Worm (Caenorhabditis elegans) whole organism, young adult: ENCODE measurements around the gene spas-1.
A peak's percentile ranks its signal among the peaks of the same experiment; 100 is the strongest.

Experiments used
- F23B12.7 ChIP-seq: sonication (generic microtip); optimal IDR thresholded peaks from 2 replicates; lab custom pipeline; 2017; ENCODE audit warnings: missing genetic modification characterization, mild to moderate bottlenecking, missing compliant biosample characterization, antibody characterized with exemption, moderate library complexity; ENCODE audit not compliant: insufficient read depth
- F37B4.10 ChIP-seq: fragments of 200-800 bp; sonication (Bioruptor generic); IDR thresholded peaks from 2 replicates; pipeline ENCODE4 v1.3.6; 2022; ENCODE audit warnings: missing genetic modification characterization, missing compliant biosample characterization
- F57C9.4 ChIP-seq: sonication (generic microtip); optimal IDR thresholded peaks from 2 replicates; lab custom pipeline; 2017; ENCODE audit warnings: mild to moderate bottlenecking, missing genetic modification characterization, missing compliant biosample characterization
- K12H6.12 ChIP-seq: fragments of 200-800 bp; sonication (Bioruptor generic); optimal IDR thresholded peaks from 2 replicates; lab custom pipeline; 2018; ENCODE audit warnings: mild to moderate bottlenecking, missing genetic modification characterization, missing compliant biosample characterization
- T07F8.4 ChIP-seq: sonication (generic microtip); optimal IDR thresholded peaks from 2 replicates; lab custom pipeline; 2016; ENCODE audit warnings: mild to moderate bottlenecking, missing genetic modification characterization, moderate library complexity, missing compliant biosample characterization
- Y67H2A.10 ChIP-seq: fragments of 200-800 bp; sonication (Bioruptor generic); conservative IDR thresholded peaks from 2 replicates; pipeline ENCODE4 v1.3.6; 2022; ENCODE audit warnings: missing genetic modification reagents, missing genetic modification characterization, missing compliant biosample characterization
- akir-1 ChIP-seq: fragments of 200-800 bp; sonication (Bioruptor generic); optimal IDR thresholded peaks from 2 replicates; lab custom pipeline; 2018; ENCODE audit warnings: mild to moderate bottlenecking, missing genetic modification characterization, moderate library complexity, missing compliant biosample characterization
- atf-7 ChIP-seq: sonication (generic microtip); optimal IDR thresholded peaks from 2 replicates; lab custom pipeline; 2017; ENCODE audit warnings: mild to moderate bottlenecking, missing genetic modification characterization, missing compliant biosample characterization
- die-1 ChIP-seq: sonication (generic microtip); optimal IDR thresholded peaks from 2 replicates; lab custom pipeline; 2016; ENCODE audit warnings: missing genotype, mild to moderate bottlenecking, missing genetic modification characterization, missing compliant biosample characterization
- dox-1 ChIP-seq: fragments of 200-800 bp; sonication (Bioruptor generic); IDR thresholded peaks from 2 replicates; pipeline ENCODE4 v1.3.6; 2022; ENCODE audit warnings: missing genetic modification reagents, missing genetic modification characterization, missing compliant biosample characterization
- egrh-3 ChIP-seq: fragments of 200-800 bp; sonication (Bioruptor generic); IDR thresholded peaks from 2 replicates; pipeline ENCODE4 v1.3.6; 2022; ENCODE audit warnings: missing genetic modification reagents, missing genetic modification characterization, missing compliant biosample characterization
- ets-4 ChIP-seq: fragments of 200-800 bp; sonication (Bioruptor generic); optimal IDR thresholded peaks from 2 replicates; lab custom pipeline; 2018; ENCODE audit warnings: mild to moderate bottlenecking, missing genetic modification characterization, missing compliant biosample characterization
- fkh-3 ChIP-seq: sonication (generic microtip); optimal IDR thresholded peaks from 2 replicates; lab custom pipeline; 2016; ENCODE audit warnings: mild to moderate bottlenecking, missing genetic modification characterization, missing compliant biosample characterization
- him-1 ChIP-seq: sonication (generic microtip); optimal IDR thresholded peaks from 2 replicates; lab custom pipeline; 2016; ENCODE audit warnings: missing genotype, missing genetic modification reagents, missing genetic modification characterization, missing compliant biosample characterization
- lin-26 ChIP-seq: fragments of 200-800 bp; sonication (Bioruptor generic); IDR thresholded peaks from 2 replicates; pipeline ENCODE4 v1.3.6; 2022; ENCODE audit warnings: missing genetic modification reagents, missing genetic modification characterization, missing compliant biosample characterization
- lin-35 ChIP-seq, 3 experiments: fragments of 150-350 bp in 2 of 3; sonication (generic microtip) in 1 of 3; optimal IDR thresholded peaks; 2 replicates each; lab custom pipeline; 2014 to 2018; ENCODE audit warnings: missing biosample characterization in 3 of 3, missing genetic modification characterization in 3 of 3, missing genetic modification reagents in 3 of 3
- lin-54 ChIP-seq: fragments of 200-800 bp; sonication (Bioruptor generic); optimal IDR thresholded peaks from 2 replicates; lab custom pipeline; 2018; ENCODE audit warnings: mild to moderate bottlenecking, missing genetic modification characterization, missing compliant biosample characterization
- lsy-27 ChIP-seq: sonication (generic microtip); optimal IDR thresholded peaks from 2 replicates; lab custom pipeline; 2017; ENCODE audit warnings: missing genetic modification characterization, mild to moderate bottlenecking, missing compliant biosample characterization, antibody characterized with exemption, missing genotype, borderline replicate concordance; ENCODE audit not compliant: insufficient read depth
- madf-8 ChIP-seq: fragments of 200-800 bp; sonication (Bioruptor generic); conservative IDR thresholded peaks from 2 replicates; pipeline ENCODE4 v1.3.6; 2022; ENCODE audit warnings: missing genetic modification reagents, missing genetic modification characterization, missing compliant biosample characterization
- nfya-1 ChIP-seq: sonication (generic microtip); optimal IDR thresholded peaks from 2 replicates; lab custom pipeline; 2017; ENCODE audit warnings: antibody characterized with exemption, missing compliant biosample characterization, missing genetic modification characterization, borderline replicate concordance; ENCODE audit not compliant: insufficient read depth
- nhr-27 ChIP-seq: fragments of 200-800 bp; sonication (Bioruptor generic); optimal IDR thresholded peaks from 2 replicates; lab custom pipeline; 2018; ENCODE audit warnings: mild to moderate bottlenecking, missing genetic modification characterization, moderate library complexity, missing compliant biosample characterization
- nhr-80 ChIP-seq: sonication (generic microtip); optimal IDR thresholded peaks from 2 replicates; lab custom pipeline; 2016; ENCODE audit warnings: missing genetic modification characterization, missing compliant biosample characterization
- rcor-1 ChIP-seq: fragments of 200-800 bp; sonication (Bioruptor generic); IDR thresholded peaks from 2 replicates; pipeline ENCODE4 v1.3.6; 2022; ENCODE audit warnings: missing genetic modification reagents, missing genetic modification characterization, missing compliant biosample characterization
- rpc-1 ChIP-seq, 2 experiments: fragments of 150-350 bp in 1 of 2; sonication (generic microtip) in 1 of 2; optimal IDR thresholded peaks; 2 replicates each; lab custom pipeline; 2014 to 2018; ENCODE audit warnings: missing biosample characterization in 1 of 2, missing genetic modification characterization in 1 of 2, missing genetic modification reagents in 1 of 2, missing genotype in 1 of 2
- sea-2 ChIP-seq: fragments of 200-800 bp; sonication (Bioruptor generic); IDR thresholded peaks from 2 replicates; pipeline ENCODE4 v1.3.6; 2022; ENCODE audit warnings: missing genetic modification characterization, missing compliant biosample characterization
- snpc-1.1 ChIP-seq: sonication (generic microtip); optimal IDR thresholded peaks from 2 replicates; lab custom pipeline; 2017; ENCODE audit warnings: missing genetic modification characterization, mild to moderate bottlenecking, missing compliant biosample characterization, antibody characterized with exemption, moderate library complexity, missing genotype, missing genetic modification reagents; ENCODE audit not compliant: insufficient read depth
- snpc-1.3 ChIP-seq: sonication (generic microtip); optimal IDR thresholded peaks from 2 replicates; lab custom pipeline; 2017; ENCODE audit warnings: missing genetic modification characterization, mild to moderate bottlenecking, missing compliant biosample characterization, antibody characterized with exemption, moderate library complexity, missing genotype, missing genetic modification reagents; ENCODE audit not compliant: insufficient read depth
- tbp1 ChIP-seq: fragments of 200-800 bp; sonication (Bioruptor generic); optimal IDR thresholded peaks from 2 replicates; lab custom pipeline; 2018; ENCODE audit warnings: mild to moderate bottlenecking, missing genetic modification characterization, missing compliant biosample characterization
- zfh-2 ChIP-seq: fragments of 200-800 bp; sonication (Bioruptor generic); conservative IDR thresholded peaks from 2 replicates; pipeline ENCODE4 v1.3.6; 2022; ENCODE audit warnings: missing genetic modification reagents, missing genetic modification characterization, missing compliant biosample characterization
- ztf-18 ChIP-seq: sonication (generic microtip); optimal IDR thresholded peaks from 2 replicates; lab custom pipeline; 2016; ENCODE audit warnings: missing genotype, mild to moderate bottlenecking, missing genetic modification characterization, missing compliant biosample characterization
- ztf-26 ChIP-seq: sonication (generic microtip); optimal IDR thresholded peaks from 2 replicates; lab custom pipeline; 2017; ENCODE audit warnings: missing genetic modification characterization, missing compliant biosample characterization
- ztf-3 ChIP-seq: fragments of 200-800 bp; sonication (Bioruptor generic); optimal IDR thresholded peaks from 2 replicates; lab custom pipeline; 2018; ENCODE audit warnings: mild to moderate bottlenecking, missing genetic modification characterization, missing compliant biosample characterization

The spas-1 gene

ce11 chrV:9163897-9164296 lies 11.7 kb upstream of the spas-1 start:
- TF ChIP-seq K12H6.12 (tag; lab: Kevin White, UChicago) = no peak
- no peak for TF ChIP-seq dox-1 (GFP tag; lab: Robert Waterston, UW)
- TF ChIP-seq lin-35 (GFP tag; optimal IDR thresholded peaks at IDR 0.05; lab: Kevin White, UChicago) = no peak
- no peak for TF ChIP-seq nhr-27
- no peak for TF ChIP-seq madf-8
- no peak for TF ChIP-seq akir-1
- no peak for TF ChIP-seq T07F8.4
- TF ChIP-seq egrh-3 (GFP tag; lab: Robert Waterston, UW) = no peak
- no peak for TF ChIP-seq F23B12.7 (tag; lab: Kevin White, UChicago)
- TF ChIP-seq, all 124 proteins: peak for 0

ce11 chrV:9165073-9165699 lies 10.4 kb upstream of the spas-1 start, which contains the start of gene col-10:
Gene col-10, minus strand, starts transcription at chrV:9165307.
- TF ChIP-seq lsy-27 (tag; lab: Kevin White, UChicago) = no peak
- TF ChIP-seq atf-7 (tag; lab: Kevin White, UChicago) = no peak
- TF ChIP-seq lin-54 (GFP tag; lab: Kevin White, UChicago) = no peak
- TF ChIP-seq lin-26 (GFP tag; lab: Robert Waterston, UW) = no peak
- no peak for TF ChIP-seq ztf-3 (GFP tag; lab: Kevin White, UChicago)
- TF ChIP-seq F37B4.10 (GFP tag; lab: Robert Waterston, UW) = no peak

ce11 chrV:9166306-9166705 lies 9.3 kb upstream of the spas-1 start:
- no peak for TF ChIP-seq snpc-1.1 (tag; lab: Kevin White, UChicago)
- no peak for TF ChIP-seq ets-4 (GFP tag; lab: Kevin White, UChicago)

- TF ChIP-seq rcor-1 (no peak), zfh-2 (GFP tag; lab: Robert Waterston, UW) (no peak), tbp1 (GFP tag; lab: Kevin White, UChicago) (no peak), snpc-1.3 (tag; lab: Kevin White, UChicago) (no peak), die-1 (tag; lab: Kevin White, UChicago) (no peak), him-1 (no peak), nfya-1 (tag; lab: Kevin White, UChicago) (no peak), rpc-1 (optimal IDR thresholded peaks at IDR 0.05; lab: Kevin White, UChicago) (no peak), rpc-1 (tag; optimal IDR thresholded peaks at IDR 0.05; lab: Kevin White, UChicago) (no peak)
- TF ChIP-seq, all 124 proteins: peak for 0
Observed at ce11 chrV:9168089-9168488, 7.5 kb upstream of the spas-1 start, which contains the start of gene B0222.11. Gene B0222.11, minus strand, starts transcription at chrV:9168189.

- TF ChIP-seq nhr-80 (peak; percentile 60), ztf-18 (tag; lab: Kevin White, UChicago) (no peak)
Observed at ce11 chrV:9172989-9173388, 2.6 kb upstream of the spas-1 start, which contains the start of gene gad-3. Gene gad-3, minus strand, starts transcription at chrV:9173005.

- TF ChIP-seq Y67H2A.10 (GFP tag; lab: Robert Waterston, UW) = no peak
- no peak for TF ChIP-seq egrh-3 (GFP tag; lab: Robert Waterston, UW)
- no peak for TF ChIP-seq sea-2 (GFP tag; lab: Robert Waterston, UW)
- no peak for TF ChIP-seq F57C9.4 (tag; lab: Kevin White, UChicago)
- no peak for TF ChIP-seq ztf-26
- TF ChIP-seq fkh-3 (tag; lab: Kevin White, UChicago) = no peak
Observed at ce11 chrV:9173789-9174188, 1.8 kb upstream of the spas-1 start, which contains the start of gene pqn-16. Gene pqn-16, plus strand, starts transcription at chrV:9174089.
